Worm (Caenorhabditis elegans): Measurements from ENCODE around the gene dld-1.

DNA sequence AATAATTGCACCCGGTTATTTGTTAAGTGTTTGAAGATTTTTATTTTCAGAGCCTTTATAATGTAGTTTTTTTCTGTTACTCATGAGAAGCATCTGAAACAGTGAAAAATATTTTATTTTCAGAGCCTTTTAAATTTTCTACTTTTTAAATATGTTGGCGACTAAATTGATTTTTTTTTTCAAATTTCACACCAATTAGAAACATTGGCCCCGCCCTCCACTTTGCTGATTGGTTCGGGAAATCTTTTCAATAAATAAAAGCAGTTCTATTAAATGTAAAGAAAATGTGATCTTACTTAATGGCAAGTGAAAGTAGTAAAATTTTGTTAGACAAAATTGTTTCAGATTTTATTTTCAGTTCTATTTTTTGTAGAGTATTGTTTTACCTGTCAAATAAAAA is 26.9 kb upstream of the dld-1 start:
- TF ChIP-seq aly-2 (tag; optimal IDR thresholded peaks at IDR 0.05) (no peak), elt-2 (tag; optimal IDR thresholded peaks at IDR 0.05) (no peak), ceh-28 (tag; optimal IDR thresholded peaks at IDR 0.05) (no peak), fkh-10 (GFP tag; optimal IDR thresholded peaks at IDR 0.05) (no peak), elt-3 (tag; optimal IDR thresholded peaks at IDR 0.05) (no peak), ztf-4 (tag; optimal IDR thresholded peaks at IDR 0.05) (no peak), lsy-12 (tag; optimal IDR thresholded peaks at IDR 0.05) (no peak), lin-15B (tag; optimal IDR thresholded peaks at IDR 0.05) (no peak)

Measured in whole organism, L3 larva.